Worm (Caenorhabditis elegans): ENCODE data around the gene T23G5.3.

DNA sequence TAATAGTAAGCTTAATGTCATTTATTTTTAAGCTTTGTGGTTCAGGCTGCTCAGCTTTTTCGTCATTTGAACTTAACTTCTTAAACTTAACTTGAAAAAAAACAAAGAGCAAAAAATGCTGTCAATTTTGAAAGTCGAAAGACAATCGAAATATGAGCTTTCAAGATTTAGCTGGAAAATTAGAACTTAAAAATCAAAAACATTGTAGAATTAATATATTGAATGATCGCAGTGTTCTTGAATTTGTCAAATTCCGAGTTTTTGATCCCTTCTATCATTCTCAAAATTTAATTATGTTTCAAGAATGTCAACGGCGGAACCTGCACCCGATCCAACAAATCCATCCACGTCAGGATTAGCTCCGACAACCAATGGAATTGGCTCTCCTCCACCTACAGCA is 49.8 kb downstream of the T23G5.3 start, which contains the start of gene tax-4:
- TF ChIP-seq aha-1 (tag; optimal IDR thresholded peaks at IDR 0.05) (no peak), nhr-12 (tag; optimal IDR thresholded peaks at IDR 0.05) (no peak), ama-1 (optimal IDR thresholded peaks at IDR 0.05) (no peak), lin-14 (GFP tag; optimal IDR thresholded peaks at IDR 0.05) (no peak), lin-13 (GFP tag; optimal IDR thresholded peaks at IDR 0.05) (no peak), irx-1 (tag; optimal IDR thresholded peaks at IDR 0.05) (no peak), unc-62 (GFP tag; optimal IDR thresholded peaks at IDR 0.05) (no peak)
